6 worm cellular contexts compared by ENCODE assay signal in genomic region chrIV:7180304-7180703, ce11.
A peak's percentile ranks its signal among the peaks of the same experiment; 100 is the strongest.
TF ChIP-seq lines count a peak whose summit lies in the region.

Gene cest-10 (plus strand): TSS chrIV:7180557.

TF ChIP-seq in whole organism, L1 larva, 84 proteins besides CTCF, POLR2A, EP300 and RAD21:
- peak; percentile 32 for TF ChIP-seq tlp-1 (tag; optimal IDR thresholded peaks at IDR 0.05; lab: Kevin White, UChicago)
- TF ChIP-seq efl-1 (optimal IDR thresholded peaks at IDR 0.05; lab: Kevin White, UChicago): no peak
- TF ChIP-seq efl-1 (GFP tag; optimal IDR thresholded peaks at IDR 0.05 in 1 of 2; lab: Kevin White, UChicago): peak in 1 of 2 experiments; percentile 50
- TF ChIP-seq snpc-4 (tag; optimal IDR thresholded peaks at IDR 0.05; lab: Kevin White, UChicago): no peak
- TF ChIP-seq elt-2 (tag; optimal IDR thresholded peaks at IDR 0.05; lab: Kevin White, UChicago): peak; percentile 74
- peak; percentile 13 for TF ChIP-seq jun-1 (tag; optimal IDR thresholded peaks at IDR 0.05; lab: Kevin White, UChicago)

TF ChIP-seq in whole organism, L2 larva, 48 proteins besides CTCF, POLR2A, EP300 and RAD21:
- no peak for TF ChIP-seq ceh-16 (tag; optimal IDR thresholded peaks at IDR 0.05; lab: Kevin White, UChicago)
- no peak for TF ChIP-seq alr-1 (tag; optimal IDR thresholded peaks at IDR 0.05; lab: Kevin White, UChicago)
- peak; percentile 65 for TF ChIP-seq fos-1 (tag; optimal IDR thresholded peaks at IDR 0.05; lab: Kevin White, UChicago)
- TF ChIP-seq C34F6.9 (tag; optimal IDR thresholded peaks at IDR 0.05; lab: Kevin White, UChicago): no peak
- TF ChIP-seq Y55F3AM.14 (GFP tag; optimal IDR thresholded peaks at IDR 0.05; lab: Kevin White, UChicago): no peak
- TF ChIP-seq nhr-25 (tag; optimal IDR thresholded peaks at IDR 0.05; lab: Kevin White, UChicago): peak; percentile 40
- TF ChIP-seq sma-9 (GFP tag; optimal IDR thresholded peaks at IDR 0.05; lab: Kevin White, UChicago): peak; percentile 29
- TF ChIP-seq sma-9 (tag; optimal IDR thresholded peaks at IDR 0.05; lab: Kevin White, UChicago): no peak
- TF ChIP-seq ceh-82 (tag; optimal IDR thresholded peaks at IDR 0.05; lab: Kevin White, UChicago): no peak
- TF ChIP-seq mab-5 (tag; optimal IDR thresholded peaks at IDR 0.05; lab: Kevin White, UChicago): no peak
- TF ChIP-seq dmd-4 (tag; optimal IDR thresholded peaks at IDR 0.05; lab: Kevin White, UChicago): no peak
- no peak for TF ChIP-seq mdl-1 (tag; optimal IDR thresholded peaks at IDR 0.05; lab: Kevin White, UChicago)
- no peak for TF ChIP-seq lin-13 (GFP tag; optimal IDR thresholded peaks at IDR 0.05; lab: Kevin White, UChicago)
- TF ChIP-seq blmp-1 (tag; optimal IDR thresholded peaks at IDR 0.05; lab: Kevin White, UChicago; ENCODE audit: insufficient read depth): peak; percentile 9
- TF ChIP-seq lin-39 (tag; optimal IDR thresholded peaks at IDR 0.05; lab: Kevin White, UChicago): no peak

TF ChIP-seq in whole organism, L3 larva, 47 proteins besides CTCF, POLR2A, EP300 and RAD21:
- TF ChIP-seq elt-2 (tag; optimal IDR thresholded peaks at IDR 0.05; lab: Kevin White, UChicago) (peak; percentile 88), mdl-1 (tag; optimal IDR thresholded peaks at IDR 0.05; lab: Kevin White, UChicago) (no peak), fkh-2 (tag; optimal IDR thresholded peaks at IDR 0.05; lab: Kevin White, UChicago) (no peak), zag-1 (tag; optimal IDR thresholded peaks at IDR 0.05; lab: Kevin White, UChicago) (no peak), pqm-1 (tag; optimal IDR thresholded peaks at IDR 0.05; lab: Kevin White, UChicago) (peak; percentile 84)

TF ChIP-seq in whole organism, L4 larva, 104 proteins besides CTCF, POLR2A, EP300 and RAD21 (continues in another document):
- TF ChIP-seq Y75B8A.6 (GFP tag; IDR thresholded peaks at IDR 0.05; lab: Robert Waterston, UW): 0 out of 2 replicates have a peak, but pooled peaks have one; percentile 22
- TF ChIP-seq hmg-1.1 (GFP tag; IDR thresholded peaks at IDR 0.05; lab: Robert Waterston, UW): no peak
- TF ChIP-seq Y105C5A.15 (GFP tag; IDR thresholded peaks at IDR 0.05; lab: Robert Waterston, UW): no peak
- TF ChIP-seq daf-12 (tag; optimal IDR thresholded peaks at IDR 0.05; lab: Kevin White, UChicago): no peak
- TF ChIP-seq gei-8 (GFP tag; optimal IDR thresholded peaks at IDR 0.05; lab: Kevin White, UChicago): peak; percentile 2
- no peak for TF ChIP-seq ctbp-1 (GFP tag; IDR thresholded peaks at IDR 0.05; lab: Robert Waterston, UW)
- TF ChIP-seq dmd-6 (GFP tag; IDR thresholded peaks at IDR 0.05; lab: Robert Waterston, UW): peak; percentile 96
- no peak for TF ChIP-seq jun-1 (tag; optimal IDR thresholded peaks at IDR 0.05; lab: Kevin White, UChicago)
- TF ChIP-seq nhr-237 (tag; optimal IDR thresholded peaks at IDR 0.05; lab: Kevin White, UChicago): no peak
- TF ChIP-seq nhr-77 (tag; optimal IDR thresholded peaks at IDR 0.05; lab: Kevin White, UChicago): peak; percentile 69
- no peak for TF ChIP-seq snpc-1.2 (GFP tag; IDR thresholded peaks at IDR 0.05; lab: Robert Waterston, UW)
- no peak for TF ChIP-seq ZK337.2 (GFP tag; IDR thresholded peaks at IDR 0.05; lab: Robert Waterston, UW)
- TF ChIP-seq attf-4 (tag; optimal IDR thresholded peaks at IDR 0.05; lab: Kevin White, UChicago): no peak
- TF ChIP-seq mdl-1 (tag; optimal IDR thresholded peaks at IDR 0.05; lab: Kevin White, UChicago): no peak
- TF ChIP-seq nhr-48 (tag; optimal IDR thresholded peaks at IDR 0.05; lab: Kevin White, UChicago): peak; percentile 64
- TF ChIP-seq hlh-30 (tag; optimal IDR thresholded peaks at IDR 0.05; lab: Kevin White, UChicago; ENCODE audit: insufficient read depth): no peak
- no peak for TF ChIP-seq sdz-12 (GFP tag; optimal IDR thresholded peaks at IDR 0.05; lab: Kevin White, UChicago)
- no peak for TF ChIP-seq unc-62 (GFP tag; optimal IDR thresholded peaks at IDR 0.05 in 1 of 2; lab: Kevin White, UChicago)
- no peak for TF ChIP-seq unc-62 (tag; optimal IDR thresholded peaks at IDR 0.05; lab: Kevin White, UChicago)
- TF ChIP-seq madf-9 (GFP tag; conservative IDR thresholded peaks at IDR 0.05; lab: Robert Waterston, UW): no peak
- no peak for TF ChIP-seq egl-27 (tag; optimal IDR thresholded peaks at IDR 0.05; lab: Kevin White, UChicago)
- peak; percentile 89 for TF ChIP-seq dve-1 (tag; optimal IDR thresholded peaks at IDR 0.05; lab: Kevin White, UChicago; ENCODE audit: insufficient read depth)
- TF ChIP-seq aly-2 (tag; optimal IDR thresholded peaks at IDR 0.05; lab: Kevin White, UChicago): no peak
- TF ChIP-seq aha-1 (tag; lab: Kevin White, UChicago): peak; percentile 56

TF ChIP-seq in whole organism, late embryonic, 69 proteins besides CTCF, POLR2A, EP300 and RAD21:
- TF ChIP-seq ceh-18 (tag; optimal IDR thresholded peaks at IDR 0.05; lab: Kevin White, UChicago): no peak
- TF ChIP-seq elt-2 (tag; optimal IDR thresholded peaks at IDR 0.05; lab: Kevin White, UChicago): peak; percentile 71

TF ChIP-seq in whole organism, young adult, 124 proteins besides CTCF, POLR2A, EP300 and RAD21:
- TF ChIP-seq unc-62 (GFP tag; optimal IDR thresholded peaks at IDR 0.05; lab: Kevin White, UChicago) (peak; percentile 54), let-607 (tag; optimal IDR thresholded peaks at IDR 0.05; lab: Kevin White, UChicago) (peak in 1 of 2 experiments; percentile 67), nhr-80 (tag; optimal IDR thresholded peaks at IDR 0.05; lab: Kevin White, UChicago) (peak; percentile 72), lin-40 (tag; optimal IDR thresholded peaks at IDR 0.05; lab: Kevin White, UChicago) (no peak), egl-18 (GFP tag; IDR thresholded peaks at IDR 0.05; lab: Robert Waterston, UW) (no peak)
TF ChIP-seq in whole organism, young adult: peak in this region for 3.
